Fruit fly (Drosophila melanogaster) whole organism, embryonic: ENCODE results near the gene CG6766.

ENCODE experiments used
- ATbp ChIP-seq: fragments of 200-800 bp; sonication (Bioruptor generic); optimal IDR thresholded peaks from 2 replicates; lab custom pipeline; 2017; ENCODE audit warnings: missing biosample characterization, mild to moderate bottlenecking, missing genetic modification characterization, missing genetic modification reagents
- B-H1 ChIP-seq: fragments of 200-800 bp; sonication (Bioruptor generic); IDR thresholded peaks from 3 replicates; pipeline ENCODE4 v1.3.6; 2022; ENCODE audit warnings: missing biosample characterization, missing genetic modification characterization
- B-H2 ChIP-seq: fragments of 200-800 bp; sonication (Bioruptor generic); optimal IDR thresholded peaks from 2 replicates; lab custom pipeline; 2018; ENCODE audit warnings: missing biosample characterization, mild to moderate bottlenecking, missing genetic modification characterization
- CG10959 ChIP-seq: fragments of 200-800 bp; sonication (Bioruptor generic); IDR thresholded peaks from 2 replicates; pipeline ENCODE4 v1.3.6; 2022; ENCODE audit warnings: missing biosample characterization, missing genetic modification characterization
- CG11247 ChIP-seq: fragments of 200-800 bp; sonication (Bioruptor generic); IDR thresholded peaks from 2 replicates; pipeline ENCODE4 v1.3.6; 2022; ENCODE audit warnings: missing biosample characterization, missing genetic modification characterization
- CG11398 ChIP-seq: fragments of 200-800 bp; sonication (Bioruptor generic); optimal IDR thresholded peaks from 2 replicates; lab custom pipeline; 2016; ENCODE audit warnings: missing biosample characterization, missing genetic modification characterization
- CG11723 ChIP-seq: fragments of 200-800 bp; sonication (Bioruptor generic); optimal IDR thresholded peaks from 2 replicates; lab custom pipeline; 2017; ENCODE audit warnings: missing biosample characterization, mild to moderate bottlenecking, missing genetic modification characterization
- CG14860 ChIP-seq: fragments of 200-800 bp; sonication (Bioruptor generic); IDR thresholded peaks from 3 replicates; pipeline ENCODE4 v1.3.6; 2022; ENCODE audit warnings: missing biosample characterization, missing genetic modification characterization; ENCODE audit not compliant: partially characterized antibody
- CG1602 ChIP-seq: fragments of 200-800 bp; sonication (Bioruptor generic); optimal IDR thresholded peaks from 3 replicates; lab custom pipeline; 2016; ENCODE audit warnings: missing biosample characterization, missing genetic modification characterization
- CG1647 ChIP-seq: fragments of 200-800 bp; sonication (Bioruptor generic); optimal IDR thresholded peaks from 3 replicates; lab custom pipeline; 2016; ENCODE audit warnings: missing biosample characterization, missing genetic modification characterization
- CG16813 ChIP-seq: fragments of 200-800 bp; sonication (Bioruptor generic); IDR thresholded peaks from 3 replicates; pipeline ENCODE4 v1.3.6; 2022; ENCODE audit warnings: missing biosample characterization, missing genetic modification characterization; ENCODE audit not compliant: partially characterized antibody
- CG17186 ChIP-seq: fragments of 200-800 bp; sonication (Bioruptor generic); optimal IDR thresholded peaks from 3 replicates; lab custom pipeline; 2017; ENCODE audit warnings: missing biosample characterization, missing genetic modification reagents, missing genetic modification characterization
- CG30020 ChIP-seq: fragments of 200-800 bp; optimal IDR thresholded peaks from 2 replicates; lab custom pipeline; 2019; ENCODE audit warnings: missing biosample characterization, mild to moderate bottlenecking, missing genetic modification characterization, moderate library complexity
- CG3995 ChIP-seq: fragments of 200-800 bp; sonication (Bioruptor generic); optimal IDR thresholded peaks from 3 replicates; lab custom pipeline; 2016; ENCODE audit warnings: missing biosample characterization, missing genetic modification characterization
- CG6683 ChIP-seq: fragments of 200-800 bp; sonication (Bioruptor generic); optimal IDR thresholded peaks from 2 replicates; lab custom pipeline; 2017; ENCODE audit warnings: missing biosample characterization, mild to moderate bottlenecking, missing genetic modification characterization, missing genetic modification reagents
- CG7786 ChIP-seq: fragments of 200-800 bp; sonication (Bioruptor generic); optimal IDR thresholded peaks from 2 replicates; lab custom pipeline; 2016; ENCODE audit warnings: missing biosample characterization, missing genetic modification characterization
- CG7928 ChIP-seq: fragments of 200-800 bp; sonication (Bioruptor generic); optimal IDR thresholded peaks from 2 replicates; lab custom pipeline; 2017; ENCODE audit warnings: missing biosample characterization, mild to moderate bottlenecking, missing genetic modification characterization
- CG9609 ChIP-seq: fragments of 200-800 bp; sonication (Bioruptor generic); optimal IDR thresholded peaks from 3 replicates; lab custom pipeline; 2016; ENCODE audit warnings: missing biosample characterization, missing genetic modification characterization
- CG9817 ChIP-seq: fragments of 200-800 bp; sonication (Bioruptor generic); optimal IDR thresholded peaks from 2 replicates; lab custom pipeline; 2018; ENCODE audit warnings: missing biosample characterization, mild to moderate bottlenecking, missing genetic modification characterization, moderate library complexity
- Fer3 ChIP-seq: fragments of 200-800 bp; sonication (Bioruptor generic); optimal IDR thresholded peaks from 2 replicates; lab custom pipeline; 2018; ENCODE audit warnings: missing biosample characterization, mild to moderate bottlenecking, missing genetic modification characterization, moderate library complexity
- Hey ChIP-seq: fragments of 200-800 bp; sonication (Bioruptor generic); optimal IDR thresholded peaks from 3 replicates; lab custom pipeline; 2018; ENCODE audit warnings: missing biosample characterization, mild to moderate bottlenecking, missing genetic modification characterization
- HmgZ ChIP-seq: fragments of 200-800 bp; sonication (Bioruptor generic); optimal IDR thresholded peaks from 2 replicates; lab custom pipeline; 2018; ENCODE audit warnings: missing biosample characterization, mild to moderate bottlenecking, missing genetic modification characterization
- Hsf ChIP-seq: fragments of 200-800 bp; sonication (Bioruptor generic); optimal IDR thresholded peaks from 3 replicates; lab custom pipeline; 2016; ENCODE audit warnings: missing biosample characterization, missing genetic modification characterization
- PHDP ChIP-seq: fragments of 200-800 bp; sonication (Bioruptor generic); optimal IDR thresholded peaks from 3 replicates; lab custom pipeline; 2018; ENCODE audit warnings: missing biosample characterization, mild to moderate bottlenecking, missing genetic modification characterization, moderate library complexity
- Scr ChIP-seq: fragments of 200-800 bp; sonication (Bioruptor generic); IDR thresholded peaks from 2 replicates; pipeline ENCODE4 v1.3.6; 2022; ENCODE audit warnings: missing biosample characterization, missing genetic modification characterization; ENCODE audit not compliant: partially characterized antibody
- Six4 ChIP-seq: fragments of 200-800 bp; sonication (Bioruptor generic); optimal IDR thresholded peaks from 2 replicates; lab custom pipeline; 2016; ENCODE audit warnings: missing biosample characterization, missing genetic modification characterization
- al ChIP-seq: fragments of 200-800 bp; sonication (Bioruptor generic); IDR thresholded peaks from 2 replicates; pipeline ENCODE4 v1.3.6; 2022; ENCODE audit warnings: missing biosample characterization, missing genetic modification characterization
- ato ChIP-seq: fragments of 200-800 bp; sonication (Bioruptor generic); IDR thresholded peaks from 2 replicates; pipeline ENCODE4 v1.3.6; 2022; ENCODE audit warnings: missing biosample characterization, missing genetic modification characterization; ENCODE audit not compliant: partially characterized antibody
- cas ChIP-seq: fragments of 200-800 bp; sonication (Bioruptor generic); IDR thresholded peaks from 2 replicates; pipeline ENCODE4 v1.3.6; 2022; ENCODE audit warnings: missing biosample characterization, missing genetic modification characterization
- chinmo ChIP-seq: fragments of 200-800 bp; sonication (Bioruptor generic); IDR thresholded peaks from 4 replicates; pipeline ENCODE4 v1.3.6; 2022; ENCODE audit warnings: missing biosample characterization, missing genetic modification characterization; ENCODE audit not compliant: partially characterized antibody
- chn ChIP-seq: fragments of 200-800 bp; sonication (Bioruptor generic); optimal IDR thresholded peaks from 2 replicates; lab custom pipeline; 2016; ENCODE audit warnings: missing biosample characterization, missing genetic modification characterization
- dmrt11E ChIP-seq: fragments of 200-800 bp; sonication (Bioruptor generic); optimal IDR thresholded peaks from 3 replicates; lab custom pipeline; 2018; ENCODE audit warnings: missing biosample characterization, mild to moderate bottlenecking, missing genetic modification characterization, moderate library complexity
- en ChIP-seq: fragments of 200-800 bp; sonication (Bioruptor generic); optimal IDR thresholded peaks from 2 replicates; lab custom pipeline; 2016; ENCODE audit warnings: missing biosample characterization, missing genetic modification characterization
- eve ChIP-seq, 2 experiments: fragments of >200 bp; optimal IDR thresholded peaks; 2 replicates each; lab custom pipeline; 2017; ENCODE audit warnings: missing biosample characterization in 2 of 2, missing genetic modification characterization in 2 of 2
- exex ChIP-seq: fragments of 200-800 bp; sonication (Bioruptor generic); optimal IDR thresholded peaks from 4 replicates; lab custom pipeline; 2018; ENCODE audit warnings: missing biosample characterization, mild to moderate bottlenecking, missing genetic modification characterization, moderate library complexity
- gsb-n ChIP-seq: fragments of 200-800 bp; sonication (Bioruptor generic); optimal IDR thresholded peaks from 3 replicates; lab custom pipeline; 2018; ENCODE audit warnings: missing biosample characterization, mild to moderate bottlenecking, missing genetic modification characterization
- kay ChIP-seq: fragments of 200-800 bp; sonication (Bioruptor generic); optimal IDR thresholded peaks from 2 replicates; lab custom pipeline; 2016; ENCODE audit warnings: missing biosample characterization, missing genetic modification characterization
- maf-S ChIP-seq: fragments of 200-800 bp; sonication (Bioruptor generic); optimal IDR thresholded peaks from 2 replicates; lab custom pipeline; 2016; ENCODE audit warnings: missing biosample characterization, missing genetic modification characterization
- mirr ChIP-seq: fragments of 200-800 bp; sonication (Bioruptor generic); optimal IDR thresholded peaks from 3 replicates; lab custom pipeline; 2018; ENCODE audit warnings: missing biosample characterization, mild to moderate bottlenecking, missing genetic modification characterization
- nom ChIP-seq: fragments of 200-800 bp; sonication (Bioruptor generic); optimal IDR thresholded peaks from 2 replicates; lab custom pipeline; 2017; ENCODE audit warnings: missing biosample characterization, missing genetic modification characterization, mild to moderate bottlenecking, moderate library complexity, missing genetic modification reagents
- oc ChIP-seq: fragments of 200-800 bp; sonication (Bioruptor generic); optimal IDR thresholded peaks from 2 replicates; lab custom pipeline; 2018; ENCODE audit warnings: missing biosample characterization, mild to moderate bottlenecking, missing genetic modification characterization, moderate library complexity
- odd ChIP-seq: fragments of 200-800 bp; sonication (Bioruptor generic); optimal IDR thresholded peaks from 2 replicates; lab custom pipeline; 2017; ENCODE audit warnings: missing biosample characterization, mild to moderate bottlenecking, missing genetic modification characterization
- ro ChIP-seq: fragments of 200-800 bp; sonication (Bioruptor generic); IDR thresholded peaks from 2 replicates; pipeline ENCODE4 v1.3.6; 2022; ENCODE audit warnings: missing biosample characterization, missing genetic modification characterization
- row ChIP-seq: fragments of 200-800 bp; sonication (Bioruptor generic); IDR thresholded peaks from 3 replicates; pipeline ENCODE4 v1.3.6; 2022; ENCODE audit warnings: missing biosample characterization, missing genetic modification characterization
- sima ChIP-seq: fragments of 200-800 bp; sonication (Bioruptor generic); optimal IDR thresholded peaks from 2 replicates; lab custom pipeline; 2016; ENCODE audit warnings: missing biosample characterization, missing genetic modification characterization
- so ChIP-seq: fragments of 200-800 bp; sonication (Bioruptor generic); IDR thresholded peaks from 3 replicates; pipeline ENCODE4 v1.3.6; 2022; ENCODE audit warnings: missing biosample characterization, missing genetic modification characterization
- sqz ChIP-seq: fragments of 200-800 bp; sonication (Bioruptor generic); optimal IDR thresholded peaks from 3 replicates; lab custom pipeline; 2018; ENCODE audit warnings: missing biosample characterization, mild to moderate bottlenecking, missing genetic modification characterization
- tap ChIP-seq: fragments of 200-800 bp; optimal IDR thresholded peaks from 3 replicates; lab custom pipeline; 2019; ENCODE audit warnings: missing biosample characterization, mild to moderate bottlenecking, missing genetic modification characterization, moderate library complexity
- tin ChIP-seq: fragments of 200-800 bp; sonication (Bioruptor generic); optimal IDR thresholded peaks from 3 replicates; lab custom pipeline; 2016; ENCODE audit warnings: missing biosample characterization, missing genetic modification characterization

Gene CG6766

DNA sequence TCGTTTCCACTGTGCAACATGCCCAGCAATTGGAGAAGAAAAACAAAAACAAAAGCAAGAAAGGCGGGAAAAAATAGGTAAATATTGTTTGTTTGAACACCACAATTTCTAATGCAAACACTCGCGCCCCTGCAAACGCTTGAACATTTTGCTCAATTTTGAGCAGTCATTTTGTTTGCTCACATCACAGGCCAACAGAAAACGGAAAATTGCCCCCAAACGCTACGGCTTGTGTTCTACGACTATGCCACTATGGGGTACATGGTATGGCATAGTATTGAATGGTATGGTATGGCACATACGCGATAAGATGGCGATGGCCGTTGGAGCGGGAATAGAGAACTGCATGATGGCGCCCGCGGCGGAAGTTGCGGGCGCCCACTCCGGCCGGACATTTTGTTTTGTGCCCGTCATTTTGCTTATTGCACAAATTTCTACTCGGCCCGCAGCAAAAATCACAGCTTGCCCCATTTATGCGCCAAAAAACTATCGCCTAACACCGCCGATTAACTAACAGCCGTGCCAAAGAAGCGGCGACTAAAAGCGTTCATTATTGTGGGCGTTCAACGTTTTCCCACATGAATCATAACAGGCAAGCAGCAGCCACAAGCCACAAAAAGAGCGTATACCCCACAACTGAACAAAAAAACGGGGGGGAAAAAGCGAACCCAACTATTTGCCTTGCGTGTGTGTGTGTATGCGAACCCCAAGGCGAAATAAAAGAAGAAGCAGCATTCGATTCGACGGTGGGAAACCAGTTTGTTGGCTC lies 36.1 kb downstream of the CG6766 start (continued):
- TF ChIP-seq gsb-n (tag; lab: Kevin White, UChicago), result peak; percentile 66
- peak; percentile 55 for TF ChIP-seq tap (tag; lab: Kevin White, UChicago)
- peak; percentile 30 for TF ChIP-seq chn
- no peak for TF ChIP-seq so (GFP tag; lab: Robert Waterston, UW)
- no peak for TF ChIP-seq CG10959 (GFP tag; lab: Robert Waterston, UW)
- no peak for TF ChIP-seq ato (GFP tag; lab: Robert Waterston, UW)
- TF ChIP-seq eve (GFP tag; optimal IDR thresholded peaks at IDR 0.05; lab: Kevin White, UChicago), result no peak
- TF ChIP-seq CG16813, result no peak
- TF ChIP-seq CG17186, result no peak
- TF ChIP-seq CG11247 (GFP tag; lab: Robert Waterston, UW), result no peak
- peak; percentile 25 for TF ChIP-seq tin (GFP tag; lab: Kevin White, UChicago)
- TF ChIP-seq CG9609 (GFP tag; lab: Kevin White, UChicago), result peak; percentile 18
- TF ChIP-seq nom (GFP tag; lab: Kevin White, UChicago), result no peak
- peak; percentile 25 for TF ChIP-seq maf-S (GFP tag; lab: Kevin White, UChicago)
- no peak for TF ChIP-seq B-H1 (GFP tag; lab: Robert Waterston, UW)
- TF ChIP-seq row (GFP tag; lab: Robert Waterston, UW), result no peak
- peak; percentile 20 for TF ChIP-seq kay (GFP tag; lab: Kevin White, UChicago)
- peak; percentile 79 for TF ChIP-seq exex
- TF ChIP-seq CG11398 (GFP tag; lab: Kevin White, UChicago), result peak; percentile 86
- no peak for TF ChIP-seq Hsf (GFP tag; lab: Kevin White, UChicago)
- TF ChIP-seq CG9817, result peak; percentile 12
- TF ChIP-seq dmrt11E (tag; lab: Kevin White, UChicago), result peak; percentile 70
- peak; percentile 80 for TF ChIP-seq PHDP (tag; lab: Kevin White, UChicago)
- no peak for TF ChIP-seq chinmo (GFP tag; lab: Robert Waterston, UW)
- TF ChIP-seq CG30020 (tag; lab: Kevin White, UChicago), result no peak
- peak; percentile 47 for TF ChIP-seq Six4
- TF ChIP-seq ro (GFP tag; lab: Robert Waterston, UW), result no peak
- TF ChIP-seq sima, result peak; percentile 39
- peak; percentile 4 for TF ChIP-seq CG3995 (GFP tag; lab: Kevin White, UChicago)
- TF ChIP-seq ATbp (GFP tag; lab: Kevin White, UChicago), result peak; percentile 96
- peak; percentile 78 for TF ChIP-seq CG11723 (GFP tag; lab: Kevin White, UChicago)
- TF ChIP-seq CG1647 (GFP tag; lab: Kevin White, UChicago), result peak; percentile 6
- no peak for TF ChIP-seq CG7786 (GFP tag; lab: Kevin White, UChicago)
- no peak for TF ChIP-seq al
- no peak for TF ChIP-seq Scr (GFP tag; lab: Robert Waterston, UW)
- TF ChIP-seq Hey (tag; lab: Kevin White, UChicago), result peak; percentile 75
- no peak for TF ChIP-seq cas (GFP tag; lab: Robert Waterston, UW)
- peak; percentile 89 for TF ChIP-seq odd (GFP tag; lab: Kevin White, UChicago)
- no peak for TF ChIP-seq oc
- TF ChIP-seq en (GFP tag; lab: Kevin White, UChicago), result peak; percentile 30
- TF ChIP-seq mirr (GFP tag; lab: Kevin White, UChicago), result peak; percentile 46
- TF ChIP-seq sqz, result peak; percentile 72
- TF ChIP-seq CG7928 (GFP tag; lab: Kevin White, UChicago), result peak; percentile 38
- TF ChIP-seq B-H2 (GFP tag; lab: Kevin White, UChicago), result peak; percentile 53
- TF ChIP-seq Fer3 (tag; lab: Kevin White, UChicago), result peak; percentile 20
- peak; percentile 8 for TF ChIP-seq CG1602 (GFP tag; lab: Kevin White, UChicago)
- peak; percentile 69 for TF ChIP-seq CG6683
- TF ChIP-seq HmgZ, result peak; percentile 56
- no peak for TF ChIP-seq CG14860 (GFP tag; lab: Robert Waterston, UW)
